Worm (Caenorhabditis elegans): Measurements from ENCODE around the gene Y57E12AL.1.

The Y57E12AL.1 gene

ce11 chrV:7057795-7058194, 2.5 kb upstream of the Y57E12AL.1 start, which contains the start of gene Y57E12AL.2:
TSS of gene Y57E12AL.2 (plus strand) at chrV:7058095.
- peak; percentile 21 for TF ChIP-seq aha-1 (tag)

ce11 chrV:7059350-7059749, 980 bp upstream of the Y57E12AL.1 start, which contains the start of gene mdt-6:
TSS of gene mdt-6 (minus strand) at chrV:7059624.
- TF ChIP-seq nhr-237 (tag; optimal IDR thresholded peaks at IDR 0.05): no peak
- no peak for TF ChIP-seq lin-15B (tag; optimal IDR thresholded peaks at IDR 0.05)
- no peak for TF ChIP-seq zfp-2 (tag; optimal IDR thresholded peaks at IDR 0.05)
- no peak for TF ChIP-seq lim-7 (GFP tag; IDR thresholded peaks at IDR 0.05)
- no peak for TF ChIP-seq ces-1 (GFP tag; optimal IDR thresholded peaks at IDR 0.05)
- no peak for TF ChIP-seq unc-39 (tag; optimal IDR thresholded peaks at IDR 0.05)
- TF ChIP-seq ZK337.2 (GFP tag; IDR thresholded peaks at IDR 0.05): no peak
- no peak for TF ChIP-seq nhr-76 (tag; optimal IDR thresholded peaks at IDR 0.05)
- TF ChIP-seq attf-4 (tag; optimal IDR thresholded peaks at IDR 0.05): no peak
- TF ChIP-seq T26A8.4 (GFP tag; IDR thresholded peaks at IDR 0.05): peak; percentile 53
- TF ChIP-seq daf-8 (GFP tag; IDR thresholded peaks at IDR 0.05): no peak
- TF ChIP-seq hlh-30 (tag; optimal IDR thresholded peaks at IDR 0.05; ENCODE audit: insufficient read depth): no peak
- no peak for TF ChIP-seq tag-97 (GFP tag; IDR thresholded peaks at IDR 0.05)
- TF ChIP-seq ctbp-1 (GFP tag; IDR thresholded peaks at IDR 0.05): 0 out of 2 replicates have a peak, but pooled peaks have one; percentile 11
- TF ChIP-seq ama-1 (optimal IDR thresholded peaks at IDR 0.05): no peak
- TF ChIP-seq daf-12 (tag; optimal IDR thresholded peaks at IDR 0.05): no peak
- no peak for TF ChIP-seq egl-27 (tag; optimal IDR thresholded peaks at IDR 0.05)
- TF ChIP-seq ztf-7 (tag; optimal IDR thresholded peaks at IDR 0.05): no peak
- no peak for TF ChIP-seq fkh-10 (GFP tag; optimal IDR thresholded peaks at IDR 0.05)
- no peak for TF ChIP-seq R02D3.7 (tag; optimal IDR thresholded peaks at IDR 0.05)
- TF ChIP-seq F26F4.8 (GFP tag; conservative IDR thresholded peaks at IDR 0.05): no peak
- TF ChIP-seq F37D6.2 (tag; optimal IDR thresholded peaks at IDR 0.05): no peak
- TF ChIP-seq lin-13 (GFP tag; optimal IDR thresholded peaks at IDR 0.05): no peak
- no peak for TF ChIP-seq ceh-28 (tag; optimal IDR thresholded peaks at IDR 0.05)
- TF ChIP-seq nhr-77 (tag; optimal IDR thresholded peaks at IDR 0.05): no peak
- TF ChIP-seq nhr-48 (tag; optimal IDR thresholded peaks at IDR 0.05): no peak
- peak in 1 of 2 experiments; percentile 88 for TF ChIP-seq unc-62 (GFP tag; optimal IDR thresholded peaks at IDR 0.05 in 1 of 2)
- no peak for TF ChIP-seq unc-62 (tag; optimal IDR thresholded peaks at IDR 0.05)
- TF ChIP-seq aha-1 (tag): peak; percentile 84
- no peak for TF ChIP-seq F49E8.2 (tag; optimal IDR thresholded peaks at IDR 0.05; ENCODE audit: borderline replicate concordance)
- no peak for TF ChIP-seq lin-38 (GFP tag; IDR thresholded peaks at IDR 0.05)
- TF ChIP-seq zip-11 (GFP tag; IDR thresholded peaks at IDR 0.05): no peak
- no peak for TF ChIP-seq vab-7 (GFP tag; IDR thresholded peaks at IDR 0.05)
- TF ChIP-seq dpl-1 (GFP tag; optimal IDR thresholded peaks at IDR 0.05): no peak
- no peak for TF ChIP-seq nhr-102 (tag; optimal IDR thresholded peaks at IDR 0.05)
- 0 out of 2 replicates have a peak, but pooled peaks have one; percentile 26 for TF ChIP-seq snpc-1.2 (GFP tag; IDR thresholded peaks at IDR 0.05)
- no peak for TF ChIP-seq T20F7.1 (GFP tag; optimal IDR thresholded peaks at IDR 0.05)
- TF ChIP-seq madf-5 (GFP tag; IDR thresholded peaks at IDR 0.05): no peak
- no peak for TF ChIP-seq dmd-9 (GFP tag; IDR thresholded peaks at IDR 0.05)
- no peak for TF ChIP-seq ceh-62 (tag; optimal IDR thresholded peaks at IDR 0.05)
- no peak for TF ChIP-seq cey-2 (tag; optimal IDR thresholded peaks at IDR 0.05; ENCODE audit: borderline replicate concordance, insufficient read depth)

- TF ChIP-seq lin-38 (GFP tag; IDR thresholded peaks at IDR 0.05): peak; percentile 31
Observed at ce11 chrV:7062790-7063189, 2.5 kb downstream of the Y57E12AL.1 start, which contains the start of gene tmem-258. TSS of gene tmem-258 (plus strand) at chrV:7063174.

All from whole organism, L4 larva.